Worm (Caenorhabditis elegans) whole organism, L4/young adult: ENCODE results near the gene cal-7.

ENCODE experiments used
- W03F9.2 ChIP-seq: fragments of 150-350 bp; optimal IDR thresholded peaks from 2 replicates; lab custom pipeline; 2014; ENCODE audit warnings: missing biosample characterization, missing genetic modification characterization
- dao-5 ChIP-seq: sonication (generic microtip); optimal IDR thresholded peaks from 2 replicates; lab custom pipeline; 2016; ENCODE audit warnings: missing genotype, missing genetic modification characterization, moderate library complexity, missing compliant biosample characterization
- him-1 ChIP-seq: sonication (generic microtip); optimal IDR thresholded peaks from 2 replicates; lab custom pipeline; 2016; ENCODE audit warnings: missing genotype, missing genetic modification reagents, missing genetic modification characterization, missing compliant biosample characterization

The cal-7 gene

DNA sequence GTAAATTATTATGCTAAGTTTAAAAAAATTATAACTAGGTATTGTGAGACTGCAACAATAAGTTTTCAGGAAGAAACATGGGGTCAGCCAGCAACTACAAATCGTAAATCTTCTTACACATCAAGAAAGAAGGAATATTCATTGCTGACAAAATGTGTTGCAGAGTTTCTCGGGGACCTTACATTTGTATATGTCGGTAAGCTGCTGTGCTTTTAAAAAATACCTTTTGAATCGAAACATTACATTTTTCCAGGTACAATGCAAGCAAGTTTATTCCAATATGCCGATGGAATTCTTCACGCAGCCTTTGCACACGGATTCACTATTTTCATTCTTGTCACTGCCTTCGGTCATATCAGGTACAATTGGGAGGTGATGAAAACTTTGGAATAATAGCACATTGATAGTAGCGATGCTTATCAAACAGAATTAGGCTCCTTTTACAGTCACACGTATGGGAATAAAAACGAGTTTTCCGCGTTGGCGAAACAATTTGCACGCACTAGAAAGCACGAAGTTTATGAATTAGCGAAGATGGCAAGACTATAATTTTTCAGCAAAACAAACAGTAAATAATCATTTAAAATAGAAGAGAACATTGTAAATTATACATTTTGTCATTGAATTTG is 4.3 kb downstream of the cal-7 start:
- TF ChIP-seq dao-5 (tag; lab: Kevin White, UChicago) (no peak), him-1 (no peak), W03F9.2 (tag; lab: Kevin White, UChicago) (no peak)

DNA sequence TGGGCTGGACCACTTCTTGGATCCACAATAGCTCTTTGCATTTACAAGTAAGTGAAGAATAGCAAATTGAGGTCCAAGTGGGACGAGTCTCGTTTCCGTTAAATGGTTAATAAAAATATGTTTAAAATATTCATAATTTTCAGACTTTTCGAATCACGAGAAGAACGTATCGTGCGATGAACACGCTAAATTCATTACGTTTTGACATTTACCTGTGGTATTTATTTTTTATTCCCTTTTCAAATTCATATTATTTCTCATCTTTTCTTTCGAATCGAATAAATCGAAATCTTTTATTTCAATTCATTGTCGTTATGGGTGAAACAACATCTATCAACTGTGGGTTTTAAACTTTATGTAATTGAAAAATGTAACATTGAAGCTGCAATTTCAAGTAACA is 5.5 kb downstream of the cal-7 start, which contains the start of gene marc-1:
marc-1 (plus strand) TSS at position 301 of the 400 bp plus-strand sequence.
- no peak for TF ChIP-seq him-1
- TF ChIP-seq dao-5 (tag; lab: Kevin White, UChicago), result no peak
- no peak for TF ChIP-seq W03F9.2 (tag; lab: Kevin White, UChicago)

DNA sequence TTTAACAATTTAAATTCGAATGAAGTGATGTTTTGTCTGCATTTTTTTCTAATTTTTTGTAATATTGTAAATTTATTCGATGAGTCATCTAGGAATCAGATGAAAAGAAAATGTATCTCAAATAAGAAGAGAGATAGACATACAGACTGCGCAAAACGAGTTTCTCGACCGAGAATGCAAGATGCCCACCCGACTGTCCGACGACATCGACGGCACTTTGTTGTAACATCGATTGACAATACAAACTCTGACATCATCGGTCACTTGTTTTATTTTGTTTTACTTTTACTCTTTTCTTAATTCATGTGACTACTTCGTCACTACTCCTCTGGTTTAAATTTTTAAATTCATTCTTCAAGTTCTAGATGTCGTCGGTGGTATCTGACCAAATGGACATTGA is 7.0 kb downstream of the cal-7 start, which contains the start of gene sta-2:
sta-2 (plus strand) TSS at position 349 of the 400 bp plus-strand sequence.
- no peak for TF ChIP-seq dao-5 (tag; lab: Kevin White, UChicago)
- no peak for TF ChIP-seq him-1
- no peak for TF ChIP-seq W03F9.2 (tag; lab: Kevin White, UChicago)

DNA sequence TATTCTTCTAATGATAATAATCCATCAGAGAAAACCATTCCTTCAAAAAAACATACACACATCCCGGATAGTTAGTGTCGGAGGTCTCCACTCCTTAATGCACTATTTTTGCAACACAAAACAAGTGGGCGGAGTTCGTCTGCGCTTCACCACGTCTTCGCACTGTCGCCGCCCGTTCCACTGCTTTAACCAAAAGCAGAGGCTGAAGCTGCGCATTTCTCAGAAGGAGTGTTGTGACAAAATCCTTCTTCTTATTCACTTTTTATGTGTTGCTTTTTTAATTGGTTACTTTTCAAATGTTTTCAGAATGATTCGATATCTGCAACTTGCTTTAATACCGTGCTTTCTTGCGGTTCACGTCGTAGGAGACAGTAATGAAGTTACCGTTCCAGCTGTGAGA is 11.0 kb downstream of the cal-7 start, which contains the start of gene F58E6.13:
F58E6.13 (plus strand) TSS at position 301 of the 400 bp plus-strand sequence.
- no peak for TF ChIP-seq dao-5 (tag; lab: Kevin White, UChicago)
- no peak for TF ChIP-seq W03F9.2 (tag; lab: Kevin White, UChicago)
- no peak for TF ChIP-seq him-1

DNA sequence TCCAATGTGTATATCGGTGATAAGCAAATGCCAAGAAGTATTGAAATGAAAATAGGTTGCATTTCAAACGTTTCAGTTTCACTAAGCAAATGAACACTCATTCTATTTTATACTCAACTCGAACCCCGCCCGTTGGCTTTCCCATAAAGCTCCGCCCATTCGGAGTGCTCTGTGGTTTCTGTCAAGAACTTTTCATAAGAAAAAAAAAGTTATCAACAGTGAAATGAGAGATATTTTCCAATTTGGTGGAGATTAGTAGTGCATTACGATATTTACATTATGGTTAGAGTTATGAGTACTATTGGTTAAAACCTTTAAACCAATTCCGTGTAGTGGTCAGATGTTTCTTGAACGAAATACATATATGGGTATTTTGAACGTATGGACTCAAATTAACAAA is 16.4 kb downstream of the cal-7 start, which contains the start of gene F58E6.4:
F58E6.4 (minus strand) TSS at position 101 of the 400 bp plus-strand sequence.
- TF ChIP-seq dao-5 (tag; lab: Kevin White, UChicago) (no peak), him-1 (no peak), W03F9.2 (tag; lab: Kevin White, UChicago) (no peak)

DNA sequence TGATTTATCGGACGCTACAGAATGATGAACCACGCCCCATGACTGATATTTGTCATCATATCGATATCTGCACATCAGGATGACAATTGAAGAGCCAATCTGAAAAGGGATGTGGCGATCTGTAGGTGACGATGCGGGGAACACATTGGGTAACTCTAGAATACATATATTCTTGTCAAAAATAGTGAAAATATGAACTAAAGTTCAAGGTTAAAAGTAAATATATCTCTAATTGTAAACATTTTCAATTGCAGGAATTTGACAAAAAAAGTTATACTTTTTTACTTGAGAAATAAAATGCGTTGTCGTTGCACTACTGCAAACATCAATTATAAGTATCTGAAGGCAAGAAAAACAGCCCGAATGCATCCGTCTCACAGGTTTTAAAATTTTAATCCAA is 19.0 kb downstream of the cal-7 start, which contains the start of gene F58E6.6:
F58E6.6 (minus strand) TSS at position 101 of the 400 bp plus-strand sequence.
- TF ChIP-seq W03F9.2 (tag; lab: Kevin White, UChicago) (no peak), him-1 (no peak), dao-5 (tag; lab: Kevin White, UChicago) (no peak)

DNA sequence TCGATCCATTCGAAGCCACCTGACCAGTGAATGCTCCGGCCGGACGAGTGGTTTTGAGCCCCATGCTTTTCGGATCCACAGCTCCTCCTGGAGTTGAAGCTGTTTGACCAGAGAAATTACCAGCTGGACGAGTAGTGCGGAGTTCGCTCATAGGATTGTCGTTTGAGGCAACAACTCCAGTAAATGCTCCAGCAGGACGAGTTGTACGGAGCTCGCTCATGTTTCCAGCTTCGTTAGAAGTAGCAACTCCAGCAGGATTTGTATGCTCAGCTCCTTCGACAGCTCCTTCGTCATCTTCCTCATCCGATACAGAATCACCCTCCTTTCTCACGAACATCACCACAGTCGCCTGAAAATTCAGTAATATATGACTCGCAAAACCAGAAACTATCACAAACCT is 19.7 kb downstream of the cal-7 start:
- no peak for TF ChIP-seq dao-5 (tag; lab: Kevin White, UChicago)
- TF ChIP-seq W03F9.2 (tag; lab: Kevin White, UChicago), result no peak
- no peak for TF ChIP-seq him-1

DNA sequence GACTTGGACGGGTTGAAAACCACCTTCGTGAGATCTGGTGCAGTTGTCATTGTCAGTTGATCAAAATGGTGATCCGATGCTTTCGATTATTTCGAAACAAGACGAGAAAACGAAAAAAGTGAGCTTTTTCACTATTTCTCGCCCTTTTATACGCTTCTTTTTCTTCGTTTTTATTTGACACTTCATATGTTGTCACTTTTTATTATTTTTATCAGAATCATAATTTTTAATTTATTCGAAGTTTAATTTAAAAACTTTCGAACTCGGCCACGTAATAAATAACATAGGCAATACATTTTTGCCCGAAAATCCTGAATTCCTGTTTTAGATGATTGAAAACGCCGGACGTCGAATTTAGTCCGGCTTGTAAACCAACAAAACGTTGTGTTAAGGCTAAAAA is 20.6 kb downstream of the cal-7 start, which contains the start of gene F58E6.5:
F58E6.5 (minus strand) TSS at position 101 of the 400 bp plus-strand sequence.
- no peak for TF ChIP-seq him-1

DNA sequence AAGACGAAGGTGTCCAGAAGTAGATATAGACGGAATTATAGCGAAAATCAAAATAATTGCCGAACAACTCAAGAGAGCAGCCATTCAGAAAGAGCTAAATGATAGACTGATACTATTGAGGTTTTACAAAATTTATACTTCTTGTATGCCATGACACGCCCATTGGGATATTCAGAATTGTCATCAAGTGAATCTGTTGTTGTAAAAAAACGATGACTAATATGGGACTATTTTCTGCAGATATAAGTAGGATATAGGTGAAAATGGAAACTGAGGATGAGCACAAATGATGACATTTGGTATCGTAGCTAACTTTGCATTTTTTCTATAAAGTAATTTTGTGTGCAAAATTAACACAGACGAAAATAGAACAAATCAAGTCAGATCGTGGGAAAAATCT is 21.8 kb downstream of the cal-7 start, which contains the start of gene F58E6.8:
F58E6.8 (minus strand) TSS at position 101 of the 400 bp plus-strand sequence.
- TF ChIP-seq W03F9.2 (tag; lab: Kevin White, UChicago) (no peak), him-1 (no peak)

DNA sequence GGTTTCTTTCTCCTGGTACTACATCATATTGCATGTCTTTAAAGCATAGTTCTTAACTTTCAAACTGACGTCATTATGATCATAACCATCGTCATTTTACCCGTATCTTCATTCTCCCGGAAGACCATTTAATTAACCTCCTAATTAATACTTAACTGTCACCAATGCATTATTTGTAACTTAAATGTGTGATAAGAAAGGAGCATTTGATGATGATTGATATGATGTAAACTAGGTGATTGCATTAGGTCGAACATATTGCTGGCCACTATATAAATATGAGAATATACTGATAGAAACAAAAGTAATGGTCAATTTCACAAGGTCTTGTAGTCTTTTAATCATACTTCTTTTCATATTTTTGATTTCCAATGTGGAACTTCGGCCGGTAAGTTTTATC is 22.3 kb downstream of the cal-7 start, which contains the start of gene hrg-3:
hrg-3 (plus strand) TSS at position 227 of the 400 bp plus-strand sequence.
- TF ChIP-seq W03F9.2 (tag; lab: Kevin White, UChicago), result no peak
- TF ChIP-seq dao-5 (tag; lab: Kevin White, UChicago), result no peak
- no peak for TF ChIP-seq him-1

DNA sequence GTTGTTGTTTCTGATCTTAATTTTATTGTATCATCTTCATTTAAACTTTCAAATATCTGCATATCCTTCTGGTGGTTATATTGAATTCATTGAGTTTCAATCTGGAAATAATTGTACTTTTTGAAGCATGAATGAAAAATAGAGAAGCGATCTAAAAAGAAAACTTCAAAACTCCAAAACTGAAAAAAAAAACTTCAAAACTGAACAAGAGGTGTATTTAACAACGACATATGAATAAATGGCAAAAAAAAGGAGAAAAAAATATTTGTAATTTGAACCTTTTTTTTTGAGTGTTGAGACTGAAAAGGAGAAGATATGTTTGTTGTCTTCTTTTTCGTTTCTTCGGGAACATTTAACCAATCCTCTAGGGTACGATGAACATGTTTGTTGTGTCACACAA is 24.0 kb downstream of the cal-7 start, which contains the start of gene F58E6.11:
F58E6.11 (minus strand) TSS at position 101 of the 400 bp plus-strand sequence.
- TF ChIP-seq dao-5 (tag; lab: Kevin White, UChicago) (no peak), W03F9.2 (tag; lab: Kevin White, UChicago) (no peak), him-1 (no peak)

DNA sequence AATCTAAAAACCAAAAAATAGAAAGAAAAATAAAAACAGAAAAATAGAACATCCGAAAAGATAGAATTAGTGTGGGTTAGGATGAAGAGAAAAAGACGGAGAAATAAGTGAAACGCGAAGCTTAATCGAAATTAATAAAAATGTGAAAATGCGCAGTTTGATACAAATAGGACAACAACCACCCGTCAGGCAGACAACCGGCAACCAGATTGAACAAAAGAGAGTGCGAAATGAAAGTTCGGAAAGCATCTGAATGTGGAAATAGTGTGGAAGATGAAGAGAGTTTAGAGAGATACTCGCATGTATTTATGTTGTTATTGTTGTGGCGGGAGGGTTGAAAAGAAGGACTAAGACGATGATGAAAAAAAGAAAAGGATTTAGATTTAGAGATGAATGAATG is 24.5 kb downstream of the cal-7 start:
- TF ChIP-seq W03F9.2 (tag; lab: Kevin White, UChicago), result no peak
- no peak for TF ChIP-seq him-1
- TF ChIP-seq dao-5 (tag; lab: Kevin White, UChicago), result no peak

DNA sequence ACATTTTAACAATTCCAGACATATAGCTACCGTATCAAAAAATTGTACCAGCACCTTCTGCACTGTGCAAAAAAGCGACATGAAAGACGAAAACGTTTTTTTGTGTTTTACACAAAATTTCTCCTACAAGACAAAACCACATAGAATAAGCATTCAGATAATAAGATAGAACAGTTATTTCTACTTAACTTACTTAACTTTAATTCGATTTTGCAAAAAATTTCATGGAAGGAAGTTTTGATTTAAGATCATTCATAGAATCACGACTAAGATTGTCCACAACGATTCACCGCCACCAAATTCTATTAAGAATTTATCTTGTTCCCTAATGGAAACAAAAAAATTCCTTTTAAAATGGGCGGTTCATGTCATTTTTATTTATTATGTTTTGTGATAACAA is 29.9 kb downstream of the cal-7 start:
- TF ChIP-seq W03F9.2 (tag; lab: Kevin White, UChicago) (no peak), dao-5 (tag; lab: Kevin White, UChicago) (no peak), him-1 (no peak)

DNA sequence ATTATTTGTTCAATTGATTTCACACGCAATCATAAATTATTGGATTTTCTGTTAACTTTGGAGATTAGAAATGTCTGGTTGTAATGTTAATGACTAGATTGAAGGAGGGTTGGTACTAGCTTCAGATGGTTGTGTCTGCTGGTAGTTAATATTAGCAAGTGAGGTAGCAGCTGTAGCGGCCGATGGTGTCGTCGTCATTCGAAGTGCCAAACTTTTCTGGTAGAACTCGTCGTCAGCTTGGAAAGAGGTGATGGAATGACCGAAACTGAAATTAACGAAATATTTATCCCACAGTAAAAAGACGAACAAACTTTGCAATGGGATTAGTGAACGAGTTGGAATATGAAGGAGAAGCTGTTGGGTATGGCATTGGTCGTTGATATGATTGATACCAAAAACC is 30.6 kb downstream of the cal-7 start:
- TF ChIP-seq him-1, result no peak
- TF ChIP-seq dao-5 (tag; lab: Kevin White, UChicago), result no peak
- no peak for TF ChIP-seq W03F9.2 (tag; lab: Kevin White, UChicago)

DNA sequence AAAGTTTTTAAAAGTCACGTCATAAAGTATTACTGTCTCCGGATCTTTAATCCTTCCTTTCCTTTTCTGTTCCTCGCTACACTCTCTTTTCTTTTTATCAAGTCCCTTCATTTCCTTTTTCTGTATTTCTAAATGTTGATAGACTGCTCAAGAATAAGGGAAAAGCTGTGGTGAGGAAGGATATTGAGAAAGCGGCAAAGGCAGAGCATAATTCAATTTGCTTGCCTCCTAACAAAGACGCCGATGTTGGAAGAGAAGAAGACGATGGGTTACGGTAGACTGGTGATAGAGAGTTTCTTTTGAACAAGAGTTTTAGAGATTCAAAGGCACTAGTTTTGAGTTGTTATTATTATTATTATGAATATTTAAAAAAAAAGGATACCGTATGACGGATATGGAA is 31.7 kb downstream of the cal-7 start:
- TF ChIP-seq him-1 (no peak), dao-5 (tag; lab: Kevin White, UChicago) (no peak), W03F9.2 (tag; lab: Kevin White, UChicago) (no peak)
